Fruit fly (Drosophila melanogaster) whole organism, wandering third instar larva: ENCODE results near the gene hiro.

Experiments
- CrebA ChIP-seq: fragments of 200-800 bp; sonication (Bioruptor generic); optimal IDR thresholded peaks from 2 replicates; lab custom pipeline; 2016; ENCODE audit warnings: missing biosample characterization, mild to moderate bottlenecking, missing genetic modification characterization, borderline replicate concordance
- lola ChIP-seq: fragments of >200 bp; optimal IDR thresholded peaks from 2 replicates; lab custom pipeline; 2017; ENCODE audit warnings: missing biosample characterization, missing genetic modification characterization
- psq ChIP-seq: fragments of 200-800 bp; sonication (Bioruptor generic); optimal IDR thresholded peaks from 3 replicates; lab custom pipeline; 2017; ENCODE audit warnings: missing biosample characterization, mild to moderate bottlenecking, missing genetic modification characterization, moderate library complexity

DNA sequence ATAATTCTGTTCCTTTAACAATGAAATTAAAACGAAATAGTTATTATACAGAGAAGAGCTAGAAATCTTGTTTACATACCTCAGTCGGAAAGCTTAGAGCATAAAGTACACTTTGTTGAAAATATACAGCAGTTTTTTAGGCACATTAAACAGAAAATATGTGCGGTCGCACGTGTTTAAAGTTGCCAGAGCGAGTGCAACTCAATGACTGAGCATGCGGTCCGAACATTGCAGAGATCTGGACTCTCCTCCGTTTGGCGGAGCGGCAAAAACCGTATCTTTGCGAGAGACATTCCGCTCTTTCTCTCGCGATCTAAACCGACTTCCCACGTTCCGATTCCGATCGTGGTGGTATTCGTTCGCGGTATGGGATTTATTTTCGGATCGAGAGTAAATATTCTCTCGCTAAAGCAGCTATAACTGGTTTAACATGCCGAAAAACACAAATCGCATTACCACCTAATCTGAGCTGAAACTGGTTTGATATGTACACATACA, 20.3 kb upstream of the hiro start, which contains the start of gene CG13895:
- TF ChIP-seq psq (GFP tag; lab: Kevin White, UChicago) (no peak), CrebA (GFP tag; lab: Kevin White, UChicago) (no peak), lola (GFP tag; lab: Kevin White, UChicago) (no peak)
